Worm (Caenorhabditis elegans) whole organism, late embryonic: ENCODE data around the gene swt-3.

Experiments used
- pqm-1 ChIP-seq: sonication (generic microtip); optimal IDR thresholded peaks from 2 replicates; lab custom pipeline; 2016; ENCODE audit warnings: missing genetic modification characterization, missing compliant biosample characterization
- unc-86 ChIP-seq: sonication (generic microtip); optimal IDR thresholded peaks from 2 replicates; lab custom pipeline; 2016; ENCODE audit warnings: missing genetic modification characterization, missing compliant biosample characterization

ce11 chrIV:10796707-10797106 is 16.2 kb upstream of the swt-3 start:
- TF ChIP-seq pqm-1 (tag; lab: Kevin White, UChicago) (no peak), unc-86 (tag; lab: Kevin White, UChicago) (no peak)
